Worm (Caenorhabditis elegans) whole organism, late embryonic: ENCODE results near the gene cisd-3.2.

Experiments used
- C08G9.2 ChIP-seq: sonication (generic microtip); optimal IDR thresholded peaks from 2 replicates; lab custom pipeline; 2016; ENCODE audit warnings: mild to moderate bottlenecking, missing genetic modification characterization, moderate library complexity, missing compliant biosample characterization
- T23F11.4 ChIP-seq: fragments of 200-800 bp; sonication (Bioruptor generic); optimal IDR thresholded peaks from 2 replicates; lab custom pipeline; 2018; ENCODE audit warnings: mild to moderate bottlenecking, missing genetic modification characterization, missing compliant biosample characterization
- ahr-1 ChIP-seq: sonication (generic microtip); optimal IDR thresholded peaks from 2 replicates; lab custom pipeline; 2016; ENCODE audit warnings: missing genetic modification characterization, missing compliant biosample characterization
- ceh-18 ChIP-seq: sonication (generic microtip); optimal IDR thresholded peaks from 2 replicates; lab custom pipeline; 2016; ENCODE audit warnings: missing genetic modification characterization, missing compliant biosample characterization
- ceh-2 ChIP-seq: sonication (generic microtip); optimal IDR thresholded peaks from 2 replicates; lab custom pipeline; 2016; ENCODE audit warnings: missing genotype, missing genetic modification characterization, missing compliant biosample characterization
- ceh-22 ChIP-seq: sonication (generic microtip); optimal IDR thresholded peaks from 2 replicates; lab custom pipeline; 2017; ENCODE audit warnings: missing biosample characterization, missing genetic modification characterization
- ceh-24 ChIP-seq: sonication (generic microtip); optimal IDR thresholded peaks from 2 replicates; lab custom pipeline; 2016; ENCODE audit warnings: mild to moderate bottlenecking, missing genetic modification characterization, missing compliant biosample characterization
- ceh-30 ChIP-seq: fragments of 150-350 bp; optimal IDR thresholded peaks from 2 replicates; lab custom pipeline; 2014; ENCODE audit warnings: missing biosample characterization, missing genetic modification characterization
- ceh-31 ChIP-seq: sonication (generic microtip); optimal IDR thresholded peaks from 2 replicates; lab custom pipeline; 2016; ENCODE audit warnings: missing genetic modification characterization, missing compliant biosample characterization
- ceh-34 ChIP-seq: sonication (generic microtip); optimal IDR thresholded peaks from 2 replicates; lab custom pipeline; 2016; ENCODE audit warnings: mild to moderate bottlenecking, missing genetic modification characterization, missing compliant biosample characterization
- ceh-45 ChIP-seq: fragments of 200-800 bp; sonication (Bioruptor generic); IDR thresholded peaks from 2 replicates; pipeline ENCODE4 v1.3.6; 2022; ENCODE audit warnings: missing genetic modification reagents, missing genetic modification characterization, missing compliant biosample characterization
- ceh-9 ChIP-seq: sonication (generic microtip); optimal IDR thresholded peaks from 2 replicates; lab custom pipeline; 2016; ENCODE audit warnings: mild to moderate bottlenecking, missing genetic modification characterization, inconsistent platforms, missing compliant biosample characterization
- dve-1 ChIP-seq: sonication (generic microtip); optimal IDR thresholded peaks from 2 replicates; lab custom pipeline; 2017; ENCODE audit warnings: antibody characterized with exemption, mild to moderate bottlenecking, missing genetic modification characterization, missing compliant biosample characterization
- elt-2 ChIP-seq: sonication (generic microtip); optimal IDR thresholded peaks from 2 replicates; lab custom pipeline; 2016; ENCODE audit warnings: missing genetic modification reagents, missing genetic modification characterization, missing compliant biosample characterization
- ets-4 ChIP-seq: sonication (generic microtip); optimal IDR thresholded peaks from 2 replicates; lab custom pipeline; 2016; ENCODE audit warnings: missing genetic modification characterization, missing compliant biosample characterization
- fax-1 ChIP-seq: sonication (generic microtip); optimal IDR thresholded peaks from 2 replicates; lab custom pipeline; 2016; ENCODE audit warnings: missing genotype, missing genetic modification characterization, missing compliant biosample characterization
- fkh-10 ChIP-seq: fragments of 150-350 bp; optimal IDR thresholded peaks from 2 replicates; lab custom pipeline; 2014; ENCODE audit warnings: missing biosample characterization, missing genetic modification reagents, missing genetic modification characterization
- hlh-13 ChIP-seq: fragments of 200-800 bp; sonication (Bioruptor generic); optimal IDR thresholded peaks from 2 replicates; lab custom pipeline; 2018; ENCODE audit warnings: mild to moderate bottlenecking, missing genetic modification characterization, missing compliant biosample characterization
- hlh-15 ChIP-seq: sonication (generic microtip); optimal IDR thresholded peaks from 2 replicates; lab custom pipeline; 2016; ENCODE audit warnings: missing genetic modification characterization, missing compliant biosample characterization
- hlh-30 ChIP-seq: sonication (generic microtip); optimal IDR thresholded peaks from 2 replicates; lab custom pipeline; 2017; ENCODE audit warnings: antibody characterized with exemption, missing genetic modification characterization, missing compliant biosample characterization; ENCODE audit not compliant: insufficient read depth
- mec-3 ChIP-seq: sonication (generic microtip); optimal IDR thresholded peaks from 2 replicates; lab custom pipeline; 2016; ENCODE audit warnings: borderline replicate concordance, missing genetic modification characterization, missing compliant biosample characterization
- nfya-1 ChIP-seq: sonication (generic microtip); optimal IDR thresholded peaks from 2 replicates; lab custom pipeline; 2017; ENCODE audit warnings: missing genetic modification characterization, mild to moderate bottlenecking, missing compliant biosample characterization, antibody characterized with exemption, moderate library complexity
- nhr-232 ChIP-seq: sonication (generic microtip); optimal IDR thresholded peaks from 2 replicates; lab custom pipeline; 2016; ENCODE audit warnings: missing genetic modification characterization, missing compliant biosample characterization
- odd-2 ChIP-seq: sonication (generic microtip); optimal IDR thresholded peaks from 2 replicates; lab custom pipeline; 2017; ENCODE audit warnings: antibody characterized with exemption, mild to moderate bottlenecking, missing genetic modification characterization, missing compliant biosample characterization
- pag-3 ChIP-seq: sonication (generic microtip); optimal IDR thresholded peaks from 2 replicates; lab custom pipeline; 2016; ENCODE audit warnings: missing compliant biosample characterization, missing genetic modification characterization, borderline replicate concordance
- pax-1 ChIP-seq: fragments of 150-350 bp; optimal IDR thresholded peaks from 2 replicates; lab custom pipeline; 2014; ENCODE audit warnings: missing biosample characterization, missing genetic modification characterization
- pha-2 ChIP-seq: sonication (generic microtip); optimal IDR thresholded peaks from 2 replicates; lab custom pipeline; 2017; ENCODE audit warnings: mild to moderate bottlenecking, missing genetic modification characterization, missing compliant biosample characterization
- pqm-1 ChIP-seq: sonication (generic microtip); optimal IDR thresholded peaks from 2 replicates; lab custom pipeline; 2016; ENCODE audit warnings: missing genetic modification characterization, missing compliant biosample characterization
- ref-2 ChIP-seq: sonication (generic microtip); optimal IDR thresholded peaks from 2 replicates; lab custom pipeline; 2016; ENCODE audit warnings: missing genetic modification characterization, missing compliant biosample characterization
- sox-2 ChIP-seq: fragments of 200-800 bp; sonication (Bioruptor generic); IDR thresholded peaks from 2 replicates; pipeline ENCODE4 v1.3.6; 2022; ENCODE audit warnings: missing genetic modification reagents, missing genetic modification characterization, missing compliant biosample characterization
- syd-9 ChIP-seq: sonication (generic microtip); optimal IDR thresholded peaks from 2 replicates; lab custom pipeline; 2016; ENCODE audit warnings: mild to moderate bottlenecking, missing genetic modification characterization, moderate library complexity, missing compliant biosample characterization
- tbx-2 ChIP-seq: sonication (generic microtip); optimal IDR thresholded peaks from 2 replicates; lab custom pipeline; 2016; ENCODE audit warnings: missing genetic modification characterization, missing compliant biosample characterization
- tbx-7 ChIP-seq: sonication (generic microtip); optimal IDR thresholded peaks from 2 replicates; lab custom pipeline; 2016; ENCODE audit warnings: missing genotype, missing genetic modification characterization, missing compliant biosample characterization
- unc-42 ChIP-seq: sonication (generic microtip); optimal IDR thresholded peaks from 2 replicates; lab custom pipeline; 2016; ENCODE audit warnings: missing genotype, missing genetic modification characterization, missing compliant biosample characterization
- unc-86 ChIP-seq: sonication (generic microtip); optimal IDR thresholded peaks from 2 replicates; lab custom pipeline; 2016; ENCODE audit warnings: missing genetic modification characterization, missing compliant biosample characterization
- zip-5 ChIP-seq: sonication (generic microtip); optimal IDR thresholded peaks from 2 replicates; lab custom pipeline; 2016; ENCODE audit warnings: missing genetic modification characterization, missing compliant biosample characterization

cisd-3.2 gene

ce11 chrIII:1540100-1540695, at the start of gene cisd-3.2, which contains the start of gene Y67D2.5:
cisd-3.2 (plus strand) TSS chrIII:1540493.
Y67D2.5 (minus strand) TSS chrIII:1540244.
- no peak for TF ChIP-seq syd-9 (tag; lab: Kevin White, UChicago)
- TF ChIP-seq ceh-18 (tag; lab: Kevin White, UChicago): no peak
- TF ChIP-seq fkh-10 (GFP tag; lab: Kevin White, UChicago): no peak
- peak; percentile 16 for TF ChIP-seq fax-1 (tag; lab: Kevin White, UChicago)
- no peak for TF ChIP-seq sox-2 (GFP tag; lab: Robert Waterston, UW)
- TF ChIP-seq zip-5: peak; percentile 37
- TF ChIP-seq ets-4 (tag; lab: Kevin White, UChicago): peak; percentile 65
- no peak for TF ChIP-seq pha-2 (tag; lab: Kevin White, UChicago)
- peak; percentile 69 for TF ChIP-seq ceh-31 (tag; lab: Kevin White, UChicago)
- no peak for TF ChIP-seq ceh-34 (tag; lab: Kevin White, UChicago)
- no peak for TF ChIP-seq ref-2 (tag; lab: Kevin White, UChicago)
- TF ChIP-seq tbx-2: peak; percentile 66
- TF ChIP-seq ahr-1 (tag; lab: Kevin White, UChicago): peak; percentile 4
- no peak for TF ChIP-seq pag-3 (tag; lab: Kevin White, UChicago)
- TF ChIP-seq C08G9.2 (tag; lab: Kevin White, UChicago): peak; percentile 78
- TF ChIP-seq elt-2: peak; percentile 33
- TF ChIP-seq tbx-7 (tag; lab: Kevin White, UChicago): peak; percentile 56
- TF ChIP-seq dve-1 (tag; lab: Kevin White, UChicago): no peak
- TF ChIP-seq ceh-2: peak; percentile 68

- no peak for TF ChIP-seq nhr-232 (tag; lab: Kevin White, UChicago)
- no peak for TF ChIP-seq ceh-22
- TF ChIP-seq ceh-9 (tag; lab: Kevin White, UChicago): no peak
- no peak for TF ChIP-seq ceh-45
- TF ChIP-seq T23F11.4 (GFP tag; lab: Kevin White, UChicago): no peak
- TF ChIP-seq hlh-15 (tag; lab: Kevin White, UChicago): no peak
- no peak for TF ChIP-seq hlh-30 (tag; lab: Kevin White, UChicago)
- no peak for TF ChIP-seq pqm-1 (tag; lab: Kevin White, UChicago)
- TF ChIP-seq unc-86 (tag; lab: Kevin White, UChicago): no peak
- no peak for TF ChIP-seq syd-9 (tag; lab: Kevin White, UChicago)
- no peak for TF ChIP-seq ceh-24 (tag; lab: Kevin White, UChicago)
- TF ChIP-seq C08G9.2 (tag; lab: Kevin White, UChicago): no peak
- no peak for TF ChIP-seq mec-3
- no peak for TF ChIP-seq sox-2 (GFP tag; lab: Robert Waterston, UW)
- no peak for TF ChIP-seq odd-2
- TF ChIP-seq hlh-13: no peak
- no peak for TF ChIP-seq pax-1
- TF ChIP-seq fax-1 (tag; lab: Kevin White, UChicago): no peak
Measured at ce11 chrIII:1495230-1495629, 45.1 kb upstream of the cisd-3.2 start, which contains the start of gene Y82E9BR.19. Y82E9BR.19 (minus strand) TSS chrIII:1495330.

ce11 chrIII:1495863-1496445, 44.3 kb upstream of the cisd-3.2 start, which contains the start of the genes ave-1 and M01G5.1:
ave-1 (minus strand) TSS chrIII:1495975.
M01G5.1 (plus strand) TSS chrIII:1496401.
- TF ChIP-seq ceh-30: no peak
- no peak for TF ChIP-seq ceh-34 (tag; lab: Kevin White, UChicago)
- TF ChIP-seq unc-42 (tag; lab: Kevin White, UChicago): peak; percentile 72
- peak; percentile 37 for TF ChIP-seq nfya-1 (tag; lab: Kevin White, UChicago)
